Worm (Caenorhabditis elegans) whole organism, midembryonic: ENCODE data around the gene clec-38.

Experiments
- T22C8.4 ChIP-seq: fragments of 200-800 bp; sonication (Bioruptor generic); IDR thresholded peaks from 2 replicates; pipeline ENCODE4 v1.3.6; 2022; ENCODE audit warnings: missing genetic modification characterization, missing compliant biosample characterization
- cog-1 ChIP-seq: sonication (generic microtip); optimal IDR thresholded peaks from 2 replicates; lab custom pipeline; 2016; ENCODE audit warnings: missing genetic modification characterization, missing compliant biosample characterization
- flt-1 ChIP-seq: fragments of 200-800 bp; sonication (Bioruptor generic); IDR thresholded peaks from 2 replicates; pipeline ENCODE4 v1.3.6; 2022; ENCODE audit warnings: missing genetic modification characterization, missing compliant biosample characterization
- klf-2 ChIP-seq: fragments of 200-800 bp; sonication (Bioruptor generic); conservative IDR thresholded peaks from 2 replicates; pipeline ENCODE4 v1.3.6; 2022; ENCODE audit warnings: missing genetic modification reagents, missing genetic modification characterization, missing compliant biosample characterization
- med-1 ChIP-seq: sonication (generic microtip); optimal IDR thresholded peaks from 2 replicates; lab custom pipeline; 2017; ENCODE audit warnings: missing genetic modification characterization, mild to moderate bottlenecking, missing compliant biosample characterization, antibody characterized with exemption, missing genetic modification reagents; ENCODE audit not compliant: insufficient read depth
- tab-1 ChIP-seq: fragments of 200-800 bp; sonication (Bioruptor generic); IDR thresholded peaks from 2 replicates; pipeline ENCODE4 v1.3.6; 2022; ENCODE audit warnings: missing genetic modification characterization, missing compliant biosample characterization
- ztf-23 ChIP-seq: fragments of 200-800 bp; sonication (Bioruptor generic); IDR thresholded peaks from 2 replicates; pipeline ENCODE4 v1.3.6; 2022; ENCODE audit warnings: missing genetic modification reagents, missing genetic modification characterization, missing compliant biosample characterization

DNA sequence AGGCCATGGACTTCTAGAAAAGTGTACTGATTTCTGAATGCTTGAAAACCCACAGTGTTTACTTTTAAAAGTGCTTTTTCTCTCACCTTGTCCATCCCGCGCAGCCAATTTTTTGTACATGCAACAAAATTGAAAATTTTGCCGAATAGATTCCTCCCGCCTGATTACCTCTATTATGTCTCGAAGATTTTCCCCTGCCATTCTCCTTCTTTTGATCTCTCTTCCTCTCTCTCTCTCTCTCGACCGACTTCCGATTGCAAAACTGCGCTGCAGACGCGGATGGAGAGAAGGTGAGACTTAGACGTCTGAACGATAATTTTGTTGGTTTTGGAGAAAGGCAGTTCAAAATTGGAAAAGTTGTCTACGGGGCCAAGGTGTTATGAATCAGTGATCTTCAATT lies 39.0 kb upstream of the clec-38 start:
- TF ChIP-seq cog-1 (tag; lab: Kevin White, UChicago) (no peak), ztf-23 (GFP tag; lab: Robert Waterston, UW) (no peak), med-1 (GFP tag; lab: Kevin White, UChicago) (no peak), flt-1 (no peak), klf-2 (no peak), tab-1 (no peak), T22C8.4 (GFP tag; lab: Robert Waterston, UW) (no peak)
